4 worm cellular contexts compared by ENCODE assay signal in the genomic region with DNA sequence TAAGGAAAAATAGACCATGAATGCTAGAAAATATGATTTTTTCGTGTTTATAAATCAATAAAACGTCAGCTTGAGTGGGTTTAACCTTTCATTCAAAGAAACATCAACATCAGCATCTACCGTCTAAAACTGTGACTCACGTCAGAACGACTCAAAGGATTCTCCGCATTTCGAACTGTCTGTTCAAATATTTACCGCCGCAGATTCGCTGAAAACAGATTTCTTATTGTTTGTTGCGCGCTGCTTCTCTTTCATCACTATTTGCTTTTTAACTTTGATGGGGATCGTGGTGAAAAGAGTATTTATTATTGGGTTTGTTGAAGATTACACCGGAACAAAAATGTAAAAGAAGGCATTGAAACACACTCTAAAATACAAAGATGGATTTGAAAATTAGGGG.
TF ChIP-seq lines count a peak whose summit lies in the region.

No protein-coding gene starts in this region.

TF ChIP-seq in whole organism, L1 larva, 84 proteins besides CTCF, POLR2A, EP300 and RAD21:
- no peak for TF ChIP-seq mep-1 (tag; optimal IDR thresholded peaks at IDR 0.05; lab: Kevin White, UChicago)
- TF ChIP-seq nhr-20 (tag; optimal IDR thresholded peaks at IDR 0.05; lab: Kevin White, UChicago), result no peak
- no peak for TF ChIP-seq nhr-12 (tag; optimal IDR thresholded peaks at IDR 0.05; lab: Kevin White, UChicago)
- no peak for TF ChIP-seq lin-35 (GFP tag; optimal IDR thresholded peaks at IDR 0.05; lab: Kevin White, UChicago)
- TF ChIP-seq lin-14 (GFP tag; optimal IDR thresholded peaks at IDR 0.05; lab: Kevin White, UChicago), result peak; percentile 43
- TF ChIP-seq nhr-90 (tag; optimal IDR thresholded peaks at IDR 0.05; lab: Kevin White, UChicago; ENCODE audit: poor library complexity), result no peak
- TF ChIP-seq egl-27 (tag; optimal IDR thresholded peaks at IDR 0.05; lab: Kevin White, UChicago), result no peak
- no peak for TF ChIP-seq unc-30 (tag; optimal IDR thresholded peaks at IDR 0.05; lab: Kevin White, UChicago)
- no peak for TF ChIP-seq hpl-2 (GFP tag; optimal IDR thresholded peaks at IDR 0.05; lab: Kevin White, UChicago)
- no peak for TF ChIP-seq alr-1 (tag; optimal IDR thresholded peaks at IDR 0.05; lab: Kevin White, UChicago; ENCODE audit: borderline replicate concordance)
- peak; percentile 31 for TF ChIP-seq nhr-77 (tag; optimal IDR thresholded peaks at IDR 0.05; lab: Kevin White, UChicago)

TF ChIP-seq in whole organism, L2 larva, 48 proteins besides CTCF, POLR2A, EP300 and RAD21:
- no peak for TF ChIP-seq nhr-11 (tag; optimal IDR thresholded peaks at IDR 0.05; lab: Kevin White, UChicago)
- TF ChIP-seq alr-1 (tag; optimal IDR thresholded peaks at IDR 0.05; lab: Kevin White, UChicago), result no peak
- TF ChIP-seq nhr-129 (tag; optimal IDR thresholded peaks at IDR 0.05; lab: Kevin White, UChicago), result peak; percentile 34
- TF ChIP-seq sma-9 (GFP tag; optimal IDR thresholded peaks at IDR 0.05; lab: Kevin White, UChicago), result peak; percentile 12
- TF ChIP-seq sma-9 (tag; optimal IDR thresholded peaks at IDR 0.05; lab: Kevin White, UChicago), result no peak
- TF ChIP-seq F13H6.1 (tag; optimal IDR thresholded peaks at IDR 0.05; lab: Kevin White, UChicago), result peak; percentile 37
- TF ChIP-seq ceh-82 (tag; optimal IDR thresholded peaks at IDR 0.05; lab: Kevin White, UChicago), result no peak

TF ChIP-seq in whole organism, L3 larva, 47 proteins besides CTCF, POLR2A, EP300 and RAD21:
- TF ChIP-seq skn-1 (tag; optimal IDR thresholded peaks at IDR 0.05; lab: Kevin White, UChicago) (no peak), ceh-82 (tag; optimal IDR thresholded peaks at IDR 0.05; lab: Kevin White, UChicago) (no peak), ama-1 (optimal IDR thresholded peaks at IDR 0.05; lab: Kevin White, UChicago) (no peak), pha-4 (tag; optimal IDR thresholded peaks at IDR 0.05; lab: Kevin White, UChicago) (peak; percentile 91), nhr-76 (tag; optimal IDR thresholded peaks at IDR 0.05; lab: Kevin White, UChicago) (no peak)

TF ChIP-seq in whole organism, L4 larva, 104 proteins besides CTCF, POLR2A, EP300 and RAD21:
- TF ChIP-seq hmg-1.1 (GFP tag; IDR thresholded peaks at IDR 0.05; lab: Robert Waterston, UW) (no peak), unc-62 (GFP tag; optimal IDR thresholded peaks at IDR 0.05 in 1 of 2; lab: Kevin White, UChicago) (peak in 1 of 2 experiments; percentile 22), unc-62 (tag; optimal IDR thresholded peaks at IDR 0.05; lab: Kevin White, UChicago) (no peak), pha-4 (GFP tag; IDR thresholded peaks at IDR 0.05; lab: Robert Waterston, UW) (no peak), pha-4 (tag; optimal IDR thresholded peaks at IDR 0.05; lab: Kevin White, UChicago) (peak; percentile 48)
